Worm (Caenorhabditis elegans) whole organism, mixed stage, embryonic: ENCODE data around the gene C54E10.6.

Source experiments
- blmp-1 ChIP-seq: fragments of 150-350 bp; optimal IDR thresholded peaks from 2 replicates; lab custom pipeline; 2014; ENCODE audit warnings: missing biosample characterization, missing genetic modification characterization
- flh-1 ChIP-seq: fragments of 200-800 bp; sonication (Bioruptor generic); optimal IDR thresholded peaks from 2 replicates; lab custom pipeline; 2018; ENCODE audit warnings: mild to moderate bottlenecking, missing genetic modification characterization, moderate library complexity, missing compliant biosample characterization
- nhr-12 ChIP-seq: fragments of 150-350 bp; optimal IDR thresholded peaks from 2 replicates; lab custom pipeline; 2014; ENCODE audit warnings: missing biosample characterization, missing genetic modification characterization

ce11 chrV:18803260-18803659, 5.3 kb downstream of the C54E10.6 start, which contains the start of gene C54E10.10:
- TF ChIP-seq blmp-1 (tag; lab: Kevin White, UChicago): no peak
- no peak for TF ChIP-seq nhr-12 (tag; lab: Kevin White, UChicago)
- no peak for TF ChIP-seq flh-1 (GFP tag; lab: Kevin White, UChicago)
